Worm (Caenorhabditis elegans) whole organism, mixed stage, embryonic: ENCODE measurements around the gene dig-1.

Source experiments
- bed-3 ChIP-seq: fragments of 200-800 bp; sonication (Bioruptor generic); optimal IDR thresholded peaks from 3 replicates; lab custom pipeline; 2018; ENCODE audit warnings: mild to moderate bottlenecking, missing genetic modification characterization, moderate library complexity, missing compliant biosample characterization
- ceh-39 ChIP-seq: fragments of 150-350 bp; optimal IDR thresholded peaks from 2 replicates; lab custom pipeline; 2014; ENCODE audit warnings: missing biosample characterization, missing genetic modification characterization
- ceh-43 ChIP-seq: fragments of 200-800 bp; sonication (Bioruptor generic); optimal IDR thresholded peaks from 2 replicates; lab custom pipeline; 2018; ENCODE audit warnings: mild to moderate bottlenecking, missing genetic modification characterization, moderate library complexity, missing compliant biosample characterization
- ceh-83 ChIP-seq: fragments of 200-800 bp; sonication (Bioruptor generic); optimal IDR thresholded peaks from 2 replicates; lab custom pipeline; 2018; ENCODE audit warnings: mild to moderate bottlenecking, missing genetic modification characterization, missing compliant biosample characterization
- ces-1 ChIP-seq: fragments of 150-350 bp; optimal IDR thresholded peaks from 2 replicates; lab custom pipeline; 2014; ENCODE audit warnings: missing biosample characterization, missing genetic modification reagents, missing genetic modification characterization
- cnd-1 ChIP-seq: fragments of 200-800 bp; sonication (Bioruptor generic); optimal IDR thresholded peaks from 2 replicates; lab custom pipeline; 2018; ENCODE audit warnings: mild to moderate bottlenecking, missing genetic modification characterization, missing compliant biosample characterization
- elt-1 ChIP-seq: sonication (generic microtip); optimal IDR thresholded peaks from 2 replicates; lab custom pipeline; 2017; ENCODE audit warnings: missing genetic modification characterization, mild to moderate bottlenecking, missing compliant biosample characterization, antibody characterized with exemption, moderate library complexity, borderline replicate concordance; ENCODE audit not compliant: insufficient read depth
- flh-1 ChIP-seq: fragments of 200-800 bp; sonication (Bioruptor generic); optimal IDR thresholded peaks from 2 replicates; lab custom pipeline; 2018; ENCODE audit warnings: mild to moderate bottlenecking, missing genetic modification characterization, moderate library complexity, missing compliant biosample characterization
- ham-2 ChIP-seq: fragments of 200-800 bp; sonication (Bioruptor generic); optimal IDR thresholded peaks from 2 replicates; lab custom pipeline; 2018; ENCODE audit warnings: mild to moderate bottlenecking, missing genetic modification characterization, missing compliant biosample characterization
- hlh-1 ChIP-seq: fragments of 150-350 bp; optimal IDR thresholded peaks from 2 replicates; lab custom pipeline; 2014; ENCODE audit warnings: missing biosample characterization, missing genetic modification reagents, missing genetic modification characterization
- lin-13 ChIP-seq: fragments of 150-350 bp; optimal IDR thresholded peaks from 2 replicates; lab custom pipeline; 2014; ENCODE audit warnings: missing biosample characterization, missing genetic modification characterization
- lin-32 ChIP-seq: fragments of 200-800 bp; sonication (Bioruptor generic); optimal IDR thresholded peaks from 2 replicates; lab custom pipeline; 2018; ENCODE audit warnings: mild to moderate bottlenecking, missing genetic modification characterization, missing compliant biosample characterization
- lsy-2 ChIP-seq: fragments of 150-350 bp; optimal IDR thresholded peaks from 2 replicates; lab custom pipeline; 2014; ENCODE audit warnings: missing biosample characterization, missing genetic modification characterization
- mab-5 ChIP-seq: fragments of 150-350 bp; optimal IDR thresholded peaks from 2 replicates; lab custom pipeline; 2014; ENCODE audit warnings: missing biosample characterization, missing genetic modification characterization
- mls-2 ChIP-seq: sonication (generic microtip); optimal IDR thresholded peaks from 2 replicates; lab custom pipeline; 2016; ENCODE audit warnings: mild to moderate bottlenecking, missing genetic modification characterization, moderate library complexity, missing compliant biosample characterization
- nhr-12 ChIP-seq: fragments of 150-350 bp; optimal IDR thresholded peaks from 2 replicates; lab custom pipeline; 2014; ENCODE audit warnings: missing biosample characterization, missing genetic modification characterization
- nhr-2 ChIP-seq: fragments of 150-350 bp; optimal IDR thresholded peaks from 2 replicates; lab custom pipeline; 2014; ENCODE audit warnings: missing biosample characterization, missing genetic modification characterization
- nhr-237 ChIP-seq: fragments of 150-350 bp; optimal IDR thresholded peaks from 2 replicates; lab custom pipeline; 2014; ENCODE audit warnings: missing biosample characterization, missing genetic modification characterization
- nhr-28 ChIP-seq: fragments of 150-350 bp; optimal IDR thresholded peaks from 2 replicates; lab custom pipeline; 2014; ENCODE audit warnings: missing biosample characterization, missing genetic modification characterization
- nhr-76 ChIP-seq: sonication (generic microtip); optimal IDR thresholded peaks from 2 replicates; lab custom pipeline; 2017; ENCODE audit warnings: missing biosample characterization, missing genetic modification characterization
- pha-4 ChIP-seq: fragments of 150-350 bp; optimal IDR thresholded peaks from 2 replicates; lab custom pipeline; 2018; ENCODE audit warnings: missing biosample characterization, missing genetic modification reagents, missing genetic modification characterization
- sem-2 ChIP-seq: fragments of 200-800 bp; sonication (Bioruptor generic); optimal IDR thresholded peaks from 2 replicates; lab custom pipeline; 2018; ENCODE audit warnings: mild to moderate bottlenecking, missing genetic modification characterization, missing compliant biosample characterization
- snpc-4 ChIP-seq: fragments of 150-350 bp; optimal IDR thresholded peaks from 2 replicates; lab custom pipeline; 2014; ENCODE audit warnings: missing biosample characterization, missing genetic modification characterization
- sptf-1 ChIP-seq: sonication (generic microtip); optimal IDR thresholded peaks from 2 replicates; lab custom pipeline; 2017; ENCODE audit warnings: mild to moderate bottlenecking, missing genetic modification characterization, moderate library complexity, missing compliant biosample characterization
- tbx-8 ChIP-seq: fragments of 200-800 bp; sonication (Bioruptor generic); optimal IDR thresholded peaks from 2 replicates; lab custom pipeline; 2018; ENCODE audit warnings: mild to moderate bottlenecking, missing genetic modification characterization, moderate library complexity, missing compliant biosample characterization
- unc-120 ChIP-seq: sonication (generic microtip); optimal IDR thresholded peaks from 2 replicates; lab custom pipeline; 2017; ENCODE audit warnings: missing genetic modification characterization, missing compliant biosample characterization; ENCODE audit not compliant: poor library complexity, severe bottlenecking
- unc-39 ChIP-seq: fragments of 150-350 bp; optimal IDR thresholded peaks from 2 replicates; lab custom pipeline; 2014; ENCODE audit warnings: missing biosample characterization, missing genetic modification characterization
- unc-62 ChIP-seq: fragments of 150-350 bp; optimal IDR thresholded peaks from 2 replicates; lab custom pipeline; 2014; ENCODE audit warnings: missing biosample characterization, missing genetic modification reagents, missing genetic modification characterization
- zip-8 ChIP-seq: fragments of 150-350 bp; optimal IDR thresholded peaks from 2 replicates; lab custom pipeline; 2014; ENCODE audit warnings: missing biosample characterization, missing genetic modification characterization
- ztf-11 ChIP-seq: fragments of 150-350 bp; optimal IDR thresholded peaks from 2 replicates; lab custom pipeline; 2014; ENCODE audit warnings: missing biosample characterization, missing genetic modification characterization

dig-1 gene

ce11 chrIII:6746668-6747067 is 560 bp downstream of the dig-1 start:
- TF ChIP-seq ham-2 (GFP tag; lab: Kevin White, UChicago) (no peak), ces-1 (GFP tag; lab: Kevin White, UChicago) (no peak), cnd-1 (tag; lab: Kevin White, UChicago) (no peak), flh-1 (GFP tag; lab: Kevin White, UChicago) (no peak), elt-1 (tag; lab: Kevin White, UChicago) (no peak), unc-120 (tag; lab: Kevin White, UChicago) (no peak)
- TF ChIP-seq, all 35 proteins: peak for 0

- TF ChIP-seq mls-2 (tag; lab: Kevin White, UChicago) = no peak
- no peak for TF ChIP-seq nhr-12 (tag; lab: Kevin White, UChicago)
- TF ChIP-seq lsy-2 (tag; lab: Kevin White, UChicago) = no peak
- no peak for TF ChIP-seq sptf-1 (tag; lab: Kevin White, UChicago)
- no peak for TF ChIP-seq ztf-11 (tag; lab: Kevin White, UChicago)
- TF ChIP-seq pha-4 (tag; lab: Kevin White, UChicago) = no peak
- no peak for TF ChIP-seq elt-1 (tag; lab: Kevin White, UChicago)
- TF ChIP-seq tbx-8 (GFP tag; lab: Kevin White, UChicago) = no peak
- TF ChIP-seq lin-13 (tag; lab: Kevin White, UChicago) = no peak
- no peak for TF ChIP-seq zip-8 (tag; lab: Kevin White, UChicago)
- no peak for TF ChIP-seq snpc-4
- no peak for TF ChIP-seq cnd-1 (tag; lab: Kevin White, UChicago)
- TF ChIP-seq lin-32 (GFP tag; lab: Kevin White, UChicago) = no peak
Measured at ce11 chrIII:6752612-6753011, 6.5 kb downstream of the dig-1 start.

- TF ChIP-seq sptf-1 (tag; lab: Kevin White, UChicago) (no peak), ceh-39 (no peak), ztf-11 (tag; lab: Kevin White, UChicago) (no peak), nhr-237 (tag; lab: Kevin White, UChicago) (no peak), nhr-76 (tag; lab: Kevin White, UChicago) (no peak), bed-3 (GFP tag; lab: Kevin White, UChicago) (no peak), unc-39 (no peak), lin-13 (tag; lab: Kevin White, UChicago) (no peak), tbx-8 (GFP tag; lab: Kevin White, UChicago) (no peak), ceh-43 (GFP tag; lab: Kevin White, UChicago) (no peak), hlh-1 (tag; lab: Kevin White, UChicago) (no peak), sem-2 (no peak), nhr-28 (tag; lab: Kevin White, UChicago) (no peak)
Measured at ce11 chrIII:6756769-6757168, 10.7 kb downstream of the dig-1 start.

- TF ChIP-seq flh-1 (GFP tag; lab: Kevin White, UChicago) (no peak), nhr-28 (tag; lab: Kevin White, UChicago) (no peak), ztf-11 (tag; lab: Kevin White, UChicago) (no peak), mab-5 (tag; lab: Kevin White, UChicago) (no peak), tbx-8 (GFP tag; lab: Kevin White, UChicago) (no peak), bed-3 (GFP tag; lab: Kevin White, UChicago) (no peak), nhr-2 (tag; lab: Kevin White, UChicago) (no peak), pha-4 (tag; lab: Kevin White, UChicago) (no peak)
Measured at ce11 chrIII:6795326-6795725, 49.2 kb downstream of the dig-1 start, which contains the start of gene R05H11.1. R05H11.1 (plus strand) TSS chrIII:6795626.

ce11 chrIII:6797965-6798364 is 51.9 kb downstream of the dig-1 start, which contains the start of gene R05H11.2:
R05H11.2 (plus strand) TSS chrIII:6798297.
- TF ChIP-seq zip-8 (tag; lab: Kevin White, UChicago) = no peak
- TF ChIP-seq unc-62 (GFP tag; lab: Kevin White, UChicago) = no peak
- TF ChIP-seq ceh-83 = no peak
- TF ChIP-seq hlh-1 (tag; lab: Kevin White, UChicago) = no peak
- TF ChIP-seq, all 35 proteins: peak for 0
